Fruit fly (Drosophila melanogaster) whole organism, pupa: ENCODE measurements around the gene TH1.

Experiments used
- CG10348 ChIP-seq: fragments of 200-800 bp; sonication (Bioruptor generic); IDR thresholded peaks from 2 replicates; pipeline ENCODE4 v1.3.6; 2022; ENCODE audit warnings: missing biosample characterization, missing genetic modification characterization
- CG12605 ChIP-seq: fragments of 200-800 bp; sonication (Bioruptor generic); IDR thresholded peaks from 2 replicates; pipeline ENCODE4 v1.3.6; 2022; ENCODE audit warnings: missing biosample characterization, missing genetic modification characterization
- CG13204 ChIP-seq: fragments of 200-800 bp; sonication (Bioruptor generic); optimal IDR thresholded peaks from 2 replicates; lab custom pipeline; 2018; ENCODE audit warnings: missing biosample characterization, mild to moderate bottlenecking, missing genetic modification characterization, moderate library complexity
- CG14655 ChIP-seq: fragments of 200-800 bp; sonication (Bioruptor generic); optimal IDR thresholded peaks from 3 replicates; lab custom pipeline; 2017; ENCODE audit warnings: mild to moderate bottlenecking, missing biosample characterization, missing genetic modification reagents, missing genetic modification characterization
- CG15710 ChIP-seq: fragments of 200-800 bp; sonication (Bioruptor generic); optimal IDR thresholded peaks from 2 replicates; lab custom pipeline; 2018; ENCODE audit warnings: missing biosample characterization, mild to moderate bottlenecking, missing genetic modification characterization, moderate library complexity
- CG17806 ChIP-seq: fragments of 200-800 bp; sonication (Bioruptor generic); optimal IDR thresholded peaks from 2 replicates; lab custom pipeline; 2018; ENCODE audit warnings: missing biosample characterization, mild to moderate bottlenecking, missing genetic modification characterization, moderate library complexity
- CG32121 ChIP-seq: fragments of 200-800 bp; sonication (Bioruptor generic); IDR thresholded peaks from 2 replicates; pipeline ENCODE4 v1.3.6; 2022; ENCODE audit warnings: missing biosample characterization, missing genetic modification characterization
- CG34367 ChIP-seq: fragments of 200-800 bp; sonication (Bioruptor generic); optimal IDR thresholded peaks from 2 replicates; lab custom pipeline; 2018; ENCODE audit warnings: missing biosample characterization, mild to moderate bottlenecking, missing genetic modification characterization
- CG4496 ChIP-seq: fragments of 200-800 bp; sonication (Bioruptor generic); IDR thresholded peaks from 3 replicates; pipeline ENCODE4 v1.3.6; 2022; ENCODE audit warnings: missing biosample characterization, missing genetic modification characterization
- CG8159 ChIP-seq: fragments of 200-800 bp; sonication (Bioruptor generic); optimal IDR thresholded peaks from 3 replicates; lab custom pipeline; 2018; ENCODE audit warnings: missing biosample characterization, mild to moderate bottlenecking, missing genetic modification characterization, moderate library complexity
- CG8301 ChIP-seq: fragments of 200-800 bp; sonication (Bioruptor generic); optimal IDR thresholded peaks from 2 replicates; lab custom pipeline; 2018; ENCODE audit warnings: missing biosample characterization, mild to moderate bottlenecking, missing genetic modification characterization
- CG9948 ChIP-seq: fragments of 200-800 bp; sonication (Bioruptor generic); optimal IDR thresholded peaks from 2 replicates; lab custom pipeline; 2018; ENCODE audit warnings: missing biosample characterization, mild to moderate bottlenecking, missing genetic modification characterization, moderate library complexity
- D1 ChIP-seq: fragments of 200-800 bp; sonication (Bioruptor generic); optimal IDR thresholded peaks from 2 replicates; lab custom pipeline; 2018; ENCODE audit warnings: missing biosample characterization, mild to moderate bottlenecking, missing genetic modification characterization, moderate library complexity
- EcR ChIP-seq: fragments of 200-800 bp; sonication (Bioruptor generic); optimal IDR thresholded peaks from 3 replicates; lab custom pipeline; 2019; ENCODE audit warnings: missing biosample characterization, missing genetic modification characterization, mild to moderate bottlenecking, moderate library complexity, missing genetic modification reagents
- Ets98B ChIP-seq: fragments of 200-800 bp; sonication (Bioruptor generic); IDR thresholded peaks from 2 replicates; pipeline ENCODE4 v1.3.6; 2022; ENCODE audit warnings: missing biosample characterization, missing genetic modification characterization
- Pif1A ChIP-seq: fragments of 200-800 bp; sonication (Bioruptor generic); optimal IDR thresholded peaks from 3 replicates; lab custom pipeline; 2016; ENCODE audit warnings: missing biosample characterization, missing genetic modification characterization
- Pif1B ChIP-seq: fragments of 200-800 bp; sonication (Bioruptor generic); optimal IDR thresholded peaks from 3 replicates; lab custom pipeline; 2016; ENCODE audit warnings: missing biosample characterization, missing genetic modification characterization
- Snoo ChIP-seq: fragments of 200-800 bp; sonication (Bioruptor generic); optimal IDR thresholded peaks from 3 replicates; lab custom pipeline; 2017; ENCODE audit warnings: missing biosample characterization, mild to moderate bottlenecking, missing genetic modification characterization, inconsistent platforms
- fd96Ca ChIP-seq: fragments of 200-800 bp; sonication (Bioruptor generic); IDR thresholded peaks from 3 replicates; pipeline ENCODE4 v1.3.6; 2022; ENCODE audit warnings: missing biosample characterization, missing genetic modification characterization
- gl ChIP-seq: fragments of 200-800 bp; sonication (Bioruptor generic); optimal IDR thresholded peaks from 2 replicates; lab custom pipeline; 2018; ENCODE audit warnings: missing biosample characterization, mild to moderate bottlenecking, missing genetic modification characterization
- rn ChIP-seq: fragments of 200-800 bp; sonication (Bioruptor generic); IDR thresholded peaks from 2 replicates; pipeline ENCODE4 v1.3.6; 2022; ENCODE audit warnings: missing biosample characterization, missing genetic modification characterization

Gene TH1

DNA sequence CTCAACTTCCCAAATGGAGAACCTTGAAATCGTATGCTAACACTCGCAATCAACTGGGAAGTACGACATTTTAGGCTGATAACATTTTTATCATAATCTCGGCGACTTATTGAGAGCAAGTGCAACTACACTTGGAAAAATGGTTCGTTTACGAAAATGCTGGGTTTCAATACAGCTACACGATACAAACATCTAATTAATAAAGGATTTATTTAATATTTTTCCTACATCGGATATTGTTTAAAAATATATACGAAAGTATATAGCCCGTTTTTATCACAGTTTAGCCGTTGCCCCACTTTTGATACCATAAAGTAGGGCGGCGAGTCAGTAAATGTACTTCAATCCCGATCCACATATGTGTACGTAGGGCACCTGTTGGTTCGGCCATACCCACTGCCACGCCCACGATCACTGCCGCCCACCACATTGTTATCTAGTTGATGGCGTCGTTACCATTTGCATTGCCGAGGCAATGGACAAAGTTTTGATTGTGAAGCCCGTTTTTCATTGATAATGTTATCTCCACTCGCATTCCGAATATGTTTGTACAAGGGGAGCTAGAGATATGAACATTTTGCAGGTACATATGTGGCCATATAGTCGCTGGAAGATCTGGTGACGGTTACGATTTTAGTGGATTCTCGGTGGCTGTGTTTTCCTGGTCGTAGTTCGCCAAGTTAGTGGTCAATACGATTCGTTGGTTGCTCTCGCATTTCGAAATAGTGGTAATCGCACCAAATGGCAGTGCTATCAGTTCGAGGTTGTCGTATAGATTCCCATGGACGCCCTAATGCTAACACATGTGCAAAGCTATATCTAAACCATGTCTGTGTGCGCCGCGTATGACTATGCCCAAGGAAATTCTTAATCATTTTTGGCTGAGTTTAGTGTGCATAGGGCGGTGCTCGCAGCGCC, 23.5 kb upstream of the TH1 start, which contains the start of gene Traf-like:
TSS of gene Traf-like (plus strand) at position 596 of the 918 bp plus-strand sequence.
- peak; percentile 5 for TF ChIP-seq Pif1B (GFP tag; lab: Kevin White, UChicago)
- TF ChIP-seq CG17806 (tag; lab: Kevin White, UChicago): no peak
- TF ChIP-seq CG12605 (GFP tag; lab: Robert Waterston, UW): no peak
- peak; percentile 5 for TF ChIP-seq EcR (GFP tag; lab: Kevin White, UChicago)
- no peak for TF ChIP-seq CG4496 (GFP tag; lab: Robert Waterston, UW)
- TF ChIP-seq D1 (tag; lab: Kevin White, UChicago): no peak

DNA sequence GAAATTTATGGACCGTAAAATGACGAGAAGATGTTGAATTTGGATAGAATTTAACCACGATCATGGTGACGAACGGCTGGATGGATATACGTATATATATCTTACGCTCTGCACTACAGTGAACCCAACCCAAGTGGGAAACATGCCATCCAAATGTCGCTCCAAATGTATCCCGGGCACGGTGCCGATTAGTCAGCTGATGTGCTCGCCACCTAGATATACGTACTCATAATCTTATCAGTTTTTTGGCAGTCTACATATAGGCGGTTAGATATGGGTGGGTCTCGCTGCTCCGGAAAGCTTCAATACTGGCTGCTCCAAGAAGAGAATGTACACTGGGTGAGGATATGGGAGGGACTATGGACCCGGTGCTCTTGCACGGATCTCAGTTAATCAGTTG, 14.8 kb upstream of the TH1 start:
- TF ChIP-seq CG13204 (GFP tag; lab: Kevin White, UChicago): no peak
- no peak for TF ChIP-seq EcR (GFP tag; lab: Kevin White, UChicago)
- no peak for TF ChIP-seq gl (tag; lab: Kevin White, UChicago)
- no peak for TF ChIP-seq fd96Ca
- TF ChIP-seq CG32121 (GFP tag; lab: Robert Waterston, UW): no peak
- TF ChIP-seq CG12605 (GFP tag; lab: Robert Waterston, UW): no peak
- no peak for TF ChIP-seq CG14655 (GFP tag; lab: Kevin White, UChicago)
- TF ChIP-seq rn (GFP tag; lab: Robert Waterston, UW): no peak
- TF ChIP-seq D1 (tag; lab: Kevin White, UChicago): no peak
- TF ChIP-seq CG4496 (GFP tag; lab: Robert Waterston, UW): no peak
- no peak for TF ChIP-seq Ets98B (GFP tag; lab: Robert Waterston, UW)
- TF ChIP-seq Snoo (tag; lab: Kevin White, UChicago): no peak

DNA sequence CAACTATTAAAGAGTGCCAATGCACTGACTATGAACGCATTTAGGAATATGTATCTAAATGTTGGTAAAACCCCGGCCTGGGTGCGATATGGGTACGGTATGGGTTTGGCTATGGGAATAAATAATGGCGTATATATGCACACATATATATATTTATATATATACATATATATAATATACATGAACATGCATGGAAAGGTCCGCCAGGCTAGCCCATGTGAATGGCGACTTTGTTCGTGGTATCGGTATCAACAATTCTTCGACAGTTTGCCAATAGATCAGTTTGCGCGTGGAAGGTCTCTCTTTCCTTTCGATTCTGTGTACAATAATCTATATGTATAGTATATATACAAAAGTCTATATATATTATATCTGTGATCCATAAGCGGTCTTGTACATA, 14.0 kb upstream of the TH1 start, which contains the start of gene CG4301:
TSS of gene CG4301 (plus strand) at position 301 of the 400 bp plus-strand sequence.
- no peak for TF ChIP-seq CG4496 (GFP tag; lab: Robert Waterston, UW)
- no peak for TF ChIP-seq CG32121 (GFP tag; lab: Robert Waterston, UW)
- TF ChIP-seq CG12605 (GFP tag; lab: Robert Waterston, UW): no peak
- TF ChIP-seq rn (GFP tag; lab: Robert Waterston, UW): no peak

DNA sequence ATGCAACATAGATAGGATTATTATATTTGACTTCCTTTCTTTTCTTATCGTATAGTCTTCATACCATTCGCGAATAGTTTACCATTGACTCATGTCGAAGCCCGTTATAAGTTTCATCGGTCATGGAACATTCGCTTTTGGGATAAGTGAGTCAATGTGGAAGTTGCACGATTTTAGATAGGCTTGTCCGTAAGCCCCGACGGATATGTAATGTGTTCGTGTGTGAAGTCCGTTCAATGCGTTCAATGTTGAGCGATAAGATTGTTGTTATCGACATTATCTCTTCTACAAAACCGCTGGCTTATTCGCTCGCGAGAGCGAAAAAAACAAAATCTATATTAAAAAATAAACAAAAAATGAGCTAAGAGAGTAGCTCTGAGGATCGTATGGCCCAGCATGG, 13.6 kb upstream of the TH1 start, which contains the start of gene CG9981:
TSS of gene CG9981 (minus strand) at position 320 of the 400 bp plus-strand sequence.
- no peak for TF ChIP-seq EcR (GFP tag; lab: Kevin White, UChicago)
- TF ChIP-seq CG15710 (tag; lab: Kevin White, UChicago): no peak
- TF ChIP-seq CG10348 (GFP tag; lab: Robert Waterston, UW): no peak
- no peak for TF ChIP-seq gl (tag; lab: Kevin White, UChicago)
- TF ChIP-seq CG4496 (GFP tag; lab: Robert Waterston, UW): no peak
- no peak for TF ChIP-seq CG9948 (tag; lab: Kevin White, UChicago)
- TF ChIP-seq fd96Ca: no peak
- TF ChIP-seq CG17806 (tag; lab: Kevin White, UChicago): no peak
- TF ChIP-seq rn (GFP tag; lab: Robert Waterston, UW): no peak
- TF ChIP-seq Snoo (tag; lab: Kevin White, UChicago): no peak
- TF ChIP-seq CG34367 (tag; lab: Kevin White, UChicago): no peak
- TF ChIP-seq Ets98B (GFP tag; lab: Robert Waterston, UW): no peak
- TF ChIP-seq Pif1A (GFP tag; lab: Kevin White, UChicago): no peak
- TF ChIP-seq CG12605 (GFP tag; lab: Robert Waterston, UW): no peak
- TF ChIP-seq, all 21 proteins: peak for 0

DNA sequence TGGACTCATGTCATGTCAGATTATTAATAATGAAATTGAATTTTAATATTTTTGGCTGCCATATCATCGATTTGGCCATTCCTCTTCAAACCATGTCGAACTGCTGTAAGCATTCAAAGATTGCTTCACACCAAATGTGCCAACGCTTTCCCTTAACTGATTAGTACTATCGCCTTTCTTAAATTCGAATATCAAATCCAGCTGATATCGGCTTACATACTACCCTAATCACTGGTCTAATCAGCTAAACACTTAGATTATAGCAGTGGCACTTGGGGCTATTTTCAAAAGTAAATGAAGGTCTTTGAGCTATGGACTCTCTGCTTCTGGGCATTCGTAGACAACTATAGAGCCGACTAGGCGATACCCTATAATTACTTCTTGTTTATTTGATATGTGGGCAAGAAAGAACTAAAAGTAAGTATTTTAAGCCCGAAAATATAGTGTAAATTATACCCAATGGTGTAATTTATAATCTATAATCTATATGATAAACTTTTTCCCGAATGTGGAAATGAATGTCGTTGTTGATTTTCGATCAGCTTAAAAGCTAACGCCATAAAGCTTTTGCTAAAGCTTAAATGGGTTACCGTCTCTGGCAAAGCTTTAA, 12.7 kb upstream of the TH1 start:
- 0 out of 2 replicates have a peak, but pooled peaks have one; percentile 13 for TF ChIP-seq rn (GFP tag; lab: Robert Waterston, UW)
- peak; percentile 44; the same call in 1 of the 3 replicates for TF ChIP-seq fd96Ca
- peak; percentile 47 for TF ChIP-seq CG9948 (tag; lab: Kevin White, UChicago)
- no peak for TF ChIP-seq Pif1A (GFP tag; lab: Kevin White, UChicago)
- TF ChIP-seq CG10348 (GFP tag; lab: Robert Waterston, UW): peak; percentile 42; the same call in 1 of the 2 replicates
- peak; percentile 82 for TF ChIP-seq CG12605 (GFP tag; lab: Robert Waterston, UW)
- TF ChIP-seq CG8159 (tag; lab: Kevin White, UChicago): peak; percentile 65
- no peak for TF ChIP-seq CG8301 (tag; lab: Kevin White, UChicago)
- TF ChIP-seq Pif1B (GFP tag; lab: Kevin White, UChicago): no peak
- peak; percentile 41 for TF ChIP-seq CG34367 (tag; lab: Kevin White, UChicago)
- no peak for TF ChIP-seq CG15710 (tag; lab: Kevin White, UChicago)
- no peak for TF ChIP-seq EcR (GFP tag; lab: Kevin White, UChicago)
- no peak for TF ChIP-seq gl (tag; lab: Kevin White, UChicago)
- peak; percentile 88 for TF ChIP-seq CG4496 (GFP tag; lab: Robert Waterston, UW)
- TF ChIP-seq CG17806 (tag; lab: Kevin White, UChicago): peak; percentile 51
- no peak for TF ChIP-seq Snoo (tag; lab: Kevin White, UChicago)
- no peak for TF ChIP-seq CG13204 (GFP tag; lab: Kevin White, UChicago)
- no peak for TF ChIP-seq CG14655 (GFP tag; lab: Kevin White, UChicago)
- no peak for TF ChIP-seq D1 (tag; lab: Kevin White, UChicago)
- TF ChIP-seq Ets98B (GFP tag; lab: Robert Waterston, UW): peak; percentile 88
- peak; percentile 85 for TF ChIP-seq CG32121 (GFP tag; lab: Robert Waterston, UW)
- TF ChIP-seq, all 21 proteins: peak for 11
